Fruit fly (Drosophila melanogaster): ENCODE data around the gene Vml.
A peak's percentile ranks its signal among the peaks of the same experiment; 100 is the strongest.

The Vml gene

dm6 chrX:2304514-2305235, 29.1 kb downstream of the Vml start (continued):
- no peak for TF ChIP-seq CG4730 (GFP tag; IDR thresholded peaks at IDR 0.05)
- no peak for TF ChIP-seq tll (GFP tag; optimal IDR thresholded peaks at IDR 0.05)
- no peak for TF ChIP-seq odd (GFP tag; optimal IDR thresholded peaks at IDR 0.05)
- TF ChIP-seq CG30431 (GFP tag; optimal IDR thresholded peaks at IDR 0.05): no peak
- TF ChIP-seq ind (GFP tag; optimal IDR thresholded peaks at IDR 0.05): no peak
- TF ChIP-seq btn (GFP tag; optimal IDR thresholded peaks at IDR 0.05): no peak
- no peak for TF ChIP-seq gfzf (GFP tag; optimal IDR thresholded peaks at IDR 0.05)
- TF ChIP-seq gem (tag; optimal IDR thresholded peaks at IDR 0.05): no peak
- TF ChIP-seq Lim3 (GFP tag; IDR thresholded peaks at IDR 0.05): no peak
- TF ChIP-seq eve (GFP tag; optimal IDR thresholded peaks at IDR 0.05): peak in 1 of 2 experiments; percentile 40
- TF ChIP-seq pho (GFP tag; optimal IDR thresholded peaks at IDR 0.05): no peak
- TF ChIP-seq Sin3A (optimal IDR thresholded peaks at IDR 0.05): no peak
- TF ChIP-seq tap (tag; optimal IDR thresholded peaks at IDR 0.05): no peak
- TF ChIP-seq CHES-1-like (GFP tag; optimal IDR thresholded peaks at IDR 0.05): no peak
- TF ChIP-seq salm (tag; optimal IDR thresholded peaks at IDR 0.05): no peak
- TF ChIP-seq CG4820 (GFP tag; optimal IDR thresholded peaks at IDR 0.05): no peak
- no peak for TF ChIP-seq sc (optimal IDR thresholded peaks at IDR 0.05)
- TF ChIP-seq sc (GFP tag; optimal IDR thresholded peaks at IDR 0.05): no peak
- TF ChIP-seq CG8089 (GFP tag; optimal IDR thresholded peaks at IDR 0.05): no peak
- TF ChIP-seq CG11456 (GFP tag; IDR thresholded peaks at IDR 0.05): no peak
- no peak for TF ChIP-seq ttk (GFP tag; IDR thresholded peaks at IDR 0.05)
- no peak for TF ChIP-seq CG31365 (tag; optimal IDR thresholded peaks at IDR 0.05)
- no peak for TF ChIP-seq lbe (GFP tag; optimal IDR thresholded peaks at IDR 0.05)
- peak; percentile 56 for TF ChIP-seq zf30C (GFP tag; optimal IDR thresholded peaks at IDR 0.05)
- TF ChIP-seq D19A (tag; optimal IDR thresholded peaks at IDR 0.05): no peak
- no peak for TF ChIP-seq eyg (GFP tag; optimal IDR thresholded peaks at IDR 0.05)
- no peak for TF ChIP-seq en (GFP tag; optimal IDR thresholded peaks at IDR 0.05)
- no peak for TF ChIP-seq CG13624 (GFP tag; optimal IDR thresholded peaks at IDR 0.05)
- peak; percentile 92 for TF ChIP-seq sd (tag; optimal IDR thresholded peaks at IDR 0.05)
- TF ChIP-seq CG12104 (GFP tag; optimal IDR thresholded peaks at IDR 0.05): no peak
- TF ChIP-seq grau (tag; optimal IDR thresholded peaks at IDR 0.05): peak; percentile 14
- no peak for TF ChIP-seq Neu2 (GFP tag; optimal IDR thresholded peaks at IDR 0.05; ENCODE audit: borderline replicate concordance)
- TF ChIP-seq z (GFP tag; IDR thresholded peaks at IDR 0.05): no peak
- TF ChIP-seq Rx (GFP tag; IDR thresholded peaks at IDR 0.05): no peak
- TF ChIP-seq crol (GFP tag; IDR thresholded peaks at IDR 0.05): no peak
- TF ChIP-seq CG12219 (GFP tag; optimal IDR thresholded peaks at IDR 0.05): no peak
- TF ChIP-seq tup (GFP tag; optimal IDR thresholded peaks at IDR 0.05): no peak
- no peak for TF ChIP-seq CG12155 (GFP tag; optimal IDR thresholded peaks at IDR 0.05)
- no peak for TF ChIP-seq CG6813 (GFP tag; optimal IDR thresholded peaks at IDR 0.05)
- TF ChIP-seq vnd (GFP tag; IDR thresholded peaks at IDR 0.05; ENCODE audit: partially characterized antibody): no peak
- no peak for TF ChIP-seq insv (GFP tag; optimal IDR thresholded peaks at IDR 0.05)
- no peak for TF ChIP-seq CG5953 (GFP tag; IDR thresholded peaks at IDR 0.05)
- no peak for TF ChIP-seq cwo (GFP tag; optimal IDR thresholded peaks at IDR 0.05)
- TF ChIP-seq CG33557 (GFP tag; optimal IDR thresholded peaks at IDR 0.05): no peak
- peak in 1 of 2 experiments; percentile 10 for TF ChIP-seq Pdp1 (GFP tag; optimal IDR thresholded peaks at IDR 0.05)
- TF ChIP-seq Sox100B (GFP tag; optimal IDR thresholded peaks at IDR 0.05): peak; percentile 18
- no peak for TF ChIP-seq oc (tag; optimal IDR thresholded peaks at IDR 0.05)
- TF ChIP-seq tin (GFP tag; optimal IDR thresholded peaks at IDR 0.05): no peak
- no peak for TF ChIP-seq p53 (GFP tag; optimal IDR thresholded peaks at IDR 0.05)
- no peak for TF ChIP-seq MTF-1 (GFP tag; optimal IDR thresholded peaks at IDR 0.05; ENCODE audit: borderline replicate concordance)
- no peak for TF ChIP-seq dan (GFP tag; IDR thresholded peaks at IDR 0.05)

Measured in whole organism, embryonic.